Fruit fly (Drosophila melanogaster): ENCODE measurements around the gene csw.

DNA sequence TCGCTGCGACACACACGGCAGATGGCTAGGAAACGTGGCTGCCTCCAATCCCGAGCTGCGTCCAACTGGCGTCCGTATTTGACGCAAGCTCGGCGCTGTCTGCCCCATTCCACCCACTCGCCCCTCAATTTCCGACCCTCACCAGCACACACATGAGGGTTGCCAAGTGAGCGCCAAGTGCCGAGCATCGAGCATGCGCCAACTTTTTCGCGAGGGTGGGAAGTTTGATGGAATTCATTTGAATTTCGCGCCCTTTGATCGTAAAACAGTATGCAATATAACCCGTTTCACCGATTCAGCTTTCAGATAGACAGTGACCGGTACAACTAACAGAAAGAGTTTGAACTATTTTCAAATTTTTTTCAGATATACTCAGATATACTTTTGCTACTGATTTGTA lies 32.2 kb upstream of the csw start, which contains the start of gene Sik2:
- TF ChIP-seq CG14711 (tag; optimal IDR thresholded peaks at IDR 0.05) = peak; percentile 62
- no peak for TF ChIP-seq kay (GFP tag; ENCODE audit: borderline replicate concordance)
- no peak for TF ChIP-seq ovo (GFP tag; optimal IDR thresholded peaks at IDR 0.05)
- no peak for TF ChIP-seq cic (GFP tag; optimal IDR thresholded peaks at IDR 0.05)
- no peak for TF ChIP-seq CG11617 (GFP tag; optimal IDR thresholded peaks at IDR 0.05)
- no peak for TF ChIP-seq CG7045 (GFP tag; optimal IDR thresholded peaks at IDR 0.05)
- no peak for TF ChIP-seq CG12768 (GFP tag; optimal IDR thresholded peaks at IDR 0.05)
- no peak for TF ChIP-seq pad (GFP tag; optimal IDR thresholded peaks at IDR 0.05)
- TF ChIP-seq bab1 (GFP tag; optimal IDR thresholded peaks at IDR 0.05) = no peak
- no peak for TF ChIP-seq tj (GFP tag; optimal IDR thresholded peaks at IDR 0.05)
- TF ChIP-seq CG1620 (GFP tag; optimal IDR thresholded peaks at IDR 0.05) = no peak
- no peak for TF ChIP-seq Clk (GFP tag; optimal IDR thresholded peaks at IDR 0.05)

All from whole organism, adult.